Fruit fly (Drosophila melanogaster): ENCODE results near the gene Lmpt.

- TF ChIP-seq jim (GFP tag; optimal IDR thresholded peaks at IDR 0.05) (no peak), h (GFP tag; optimal IDR thresholded peaks at IDR 0.05) (no peak)
These were observed 24.6 kb upstream of the Lmpt start for dm6 chr3L:16840540-16840939.

Data from whole organism, wandering third instar larva.